Fruit fly (Drosophila melanogaster) whole organism, embryonic: ENCODE results near the gene CG43902.

Source experiments
- ATbp ChIP-seq: fragments of 200-800 bp; sonication (Bioruptor generic); optimal IDR thresholded peaks from 2 replicates; lab custom pipeline; 2017; ENCODE audit warnings: missing biosample characterization, mild to moderate bottlenecking, missing genetic modification characterization, missing genetic modification reagents
- Aef1 ChIP-seq: fragments of 200-800 bp; sonication (Bioruptor generic); IDR thresholded peaks from 3 replicates; pipeline ENCODE4 v1.3.6; 2022; ENCODE audit warnings: missing biosample characterization, missing genetic modification characterization
- Antp ChIP-seq: fragments of 200-800 bp; sonication (Bioruptor generic); optimal IDR thresholded peaks from 3 replicates; lab custom pipeline; 2016; ENCODE audit warnings: missing biosample characterization, missing genetic modification characterization
- Bteb2 ChIP-seq: fragments of 200-800 bp; sonication (Bioruptor generic); optimal IDR thresholded peaks from 2 replicates; lab custom pipeline; 2016; ENCODE audit warnings: missing biosample characterization, missing genetic modification characterization
- CG10147 ChIP-seq: fragments of 200-800 bp; sonication (Bioruptor generic); optimal IDR thresholded peaks from 2 replicates; lab custom pipeline; 2019; ENCODE audit warnings: missing biosample characterization, mild to moderate bottlenecking, missing genetic modification characterization, moderate library complexity
- CG12236 ChIP-seq: fragments of 200-800 bp; sonication (Bioruptor generic); optimal IDR thresholded peaks from 2 replicates; lab custom pipeline; 2016; ENCODE audit warnings: missing biosample characterization, missing genetic modification characterization
- CG14050 ChIP-seq: fragments of 200-800 bp; sonication (Bioruptor generic); IDR thresholded peaks from 3 replicates; pipeline ENCODE4 v1.3.6; 2022; ENCODE audit warnings: missing biosample characterization, missing genetic modification characterization
- CG14860 ChIP-seq: fragments of 200-800 bp; sonication (Bioruptor generic); IDR thresholded peaks from 3 replicates; pipeline ENCODE4 v1.3.6; 2022; ENCODE audit warnings: missing biosample characterization, missing genetic modification characterization; ENCODE audit not compliant: partially characterized antibody
- CG14965 ChIP-seq: fragments of 200-800 bp; sonication (Bioruptor generic); optimal IDR thresholded peaks from 2 replicates; lab custom pipeline; 2016; ENCODE audit warnings: missing biosample characterization, missing genetic modification characterization, borderline replicate concordance
- CG15601 ChIP-seq: fragments of 200-800 bp; sonication (Bioruptor generic); optimal IDR thresholded peaks from 3 replicates; lab custom pipeline; 2019; ENCODE audit warnings: missing biosample characterization, mild to moderate bottlenecking, missing genetic modification characterization, moderate library complexity
- CG16779 ChIP-seq: fragments of 200-800 bp; sonication (Bioruptor generic); IDR thresholded peaks from 2 replicates; pipeline ENCODE4 v1.3.6; 2022; ENCODE audit warnings: missing biosample characterization, missing genetic modification characterization
- CG17361 ChIP-seq: fragments of 200-800 bp; sonication (Bioruptor generic); IDR thresholded peaks from 3 replicates; pipeline ENCODE4 v1.3.6; 2022; ENCODE audit warnings: missing biosample characterization, missing genetic modification characterization
- CG18262 ChIP-seq: fragments of 200-800 bp; optimal IDR thresholded peaks from 3 replicates; lab custom pipeline; 2019; ENCODE audit warnings: missing biosample characterization, mild to moderate bottlenecking, missing genetic modification characterization, moderate library complexity
- Chrac-16 ChIP-seq: fragments of 200-800 bp; sonication (Bioruptor generic); optimal IDR thresholded peaks from 3 replicates; lab custom pipeline; 2016; ENCODE audit warnings: missing biosample characterization, missing genetic modification characterization
- CrebB ChIP-seq: fragments of 200-800 bp; sonication (Bioruptor generic); optimal IDR thresholded peaks from 3 replicates; lab custom pipeline; 2018; ENCODE audit warnings: missing biosample characterization, mild to moderate bottlenecking, missing genetic modification characterization
- D19A ChIP-seq: fragments of 200-800 bp; optimal IDR thresholded peaks from 3 replicates; lab custom pipeline; 2019; ENCODE audit warnings: missing biosample characterization, mild to moderate bottlenecking, missing genetic modification characterization, moderate library complexity
- Deaf1 ChIP-seq: fragments of 200-800 bp; optimal IDR thresholded peaks from 3 replicates; lab custom pipeline; 2019; ENCODE audit warnings: missing biosample characterization, mild to moderate bottlenecking, missing genetic modification characterization, moderate library complexity
- Dp ChIP-seq: fragments of 200-800 bp; sonication (Bioruptor generic); optimal IDR thresholded peaks from 2 replicates; lab custom pipeline; 2018; ENCODE audit warnings: missing biosample characterization, mild to moderate bottlenecking, missing genetic modification characterization, moderate library complexity
- E2f1 ChIP-seq: fragments of 200-800 bp; sonication (Bioruptor generic); IDR thresholded peaks from 2 replicates; pipeline ENCODE4 v1.3.6; 2022; ENCODE audit warnings: missing biosample characterization, missing genetic modification characterization
- Elba2 ChIP-seq: fragments of 200-800 bp; sonication (Bioruptor generic); optimal IDR thresholded peaks from 3 replicates; lab custom pipeline; 2016; ENCODE audit warnings: missing biosample characterization, missing genetic modification characterization
- GATAe ChIP-seq: fragments of 200-800 bp; sonication (Bioruptor generic); conservative IDR thresholded peaks from 2 replicates; pipeline ENCODE4 v1.3.6; 2022; ENCODE audit warnings: missing biosample characterization, missing genetic modification characterization
- HHEX ChIP-seq: fragments of 200-800 bp; sonication (Bioruptor generic); optimal IDR thresholded peaks from 3 replicates; lab custom pipeline; 2017; ENCODE audit warnings: missing biosample characterization, mild to moderate bottlenecking, missing genetic modification characterization, missing genetic modification reagents
- Hey ChIP-seq: fragments of 200-800 bp; sonication (Bioruptor generic); optimal IDR thresholded peaks from 3 replicates; lab custom pipeline; 2018; ENCODE audit warnings: missing biosample characterization, mild to moderate bottlenecking, missing genetic modification characterization
- Hr51 ChIP-seq, 2 experiments: fragments of 200-800 bp; sonication (Bioruptor generic); optimal IDR thresholded peaks; 2 replicates in 1 of 2; 3 replicates in 1 of 2; lab custom pipeline; 2016 to 2018; ENCODE audit warnings: missing biosample characterization in 2 of 2, missing genetic modification characterization in 2 of 2, mild to moderate bottlenecking in 1 of 2, moderate library complexity in 1 of 2
- Med ChIP-seq: fragments of 200-800 bp; sonication (Bioruptor generic); peaks from one replicate; lab custom pipeline; 2016; ENCODE audit warnings: missing biosample characterization, missing genetic modification characterization, mild to moderate bottlenecking, inconsistent platforms, moderate library complexity
- Oaz ChIP-seq: fragments of 200-800 bp; sonication (Bioruptor generic); IDR thresholded peaks from 2 replicates; pipeline ENCODE4 v1.3.6; 2022; ENCODE audit warnings: missing biosample characterization, missing genetic modification characterization
- Optix ChIP-seq: fragments of 200-800 bp; sonication (Bioruptor generic); IDR thresholded peaks from 3 replicates; pipeline ENCODE4 v1.3.6; 2022; ENCODE audit warnings: missing biosample characterization, missing genetic modification characterization
- Rx ChIP-seq: fragments of 200-800 bp; sonication (Bioruptor generic); IDR thresholded peaks from 2 replicates; pipeline ENCODE4 v1.3.6; 2022; ENCODE audit warnings: missing biosample characterization, missing genetic modification characterization
- Spps ChIP-seq: fragments of 200-800 bp; sonication (Bioruptor generic); optimal IDR thresholded peaks from 2 replicates; lab custom pipeline; 2018; ENCODE audit warnings: missing biosample characterization, mild to moderate bottlenecking, missing genetic modification characterization
- Sry-β ChIP-seq: fragments of 200-800 bp; sonication (Bioruptor generic); optimal IDR thresholded peaks from 2 replicates; lab custom pipeline; 2018; ENCODE audit warnings: missing biosample characterization, mild to moderate bottlenecking, missing genetic modification characterization, moderate library complexity
- Xrp1 ChIP-seq: fragments of 200-800 bp; sonication (Bioruptor generic); IDR thresholded peaks from 2 replicates; pipeline ENCODE4 v1.3.6; 2022; ENCODE audit warnings: missing biosample characterization, missing genetic modification characterization
- ato ChIP-seq: fragments of 200-800 bp; sonication (Bioruptor generic); IDR thresholded peaks from 2 replicates; pipeline ENCODE4 v1.3.6; 2022; ENCODE audit warnings: missing biosample characterization, missing genetic modification characterization; ENCODE audit not compliant: partially characterized antibody
- bowl ChIP-seq: fragments of 200-800 bp; sonication (Bioruptor generic); IDR thresholded peaks from 2 replicates; pipeline ENCODE4 v1.3.6; 2022; ENCODE audit warnings: missing biosample characterization, missing genetic modification characterization
- bsh ChIP-seq, 2 experiments: fragments of 200-800 bp; sonication (Bioruptor generic); optimal IDR thresholded peaks; 2 replicates each; lab custom pipeline; 2017 to 2018; ENCODE audit warnings: mild to moderate bottlenecking in 2 of 2, missing biosample characterization in 2 of 2, missing genetic modification characterization in 2 of 2, moderate library complexity in 1 of 2
- btn ChIP-seq: fragments of 200-800 bp; sonication (Bioruptor generic); optimal IDR thresholded peaks from 2 replicates; lab custom pipeline; 2016; ENCODE audit warnings: missing biosample characterization, missing genetic modification characterization
- chinmo ChIP-seq: fragments of 200-800 bp; sonication (Bioruptor generic); IDR thresholded peaks from 4 replicates; pipeline ENCODE4 v1.3.6; 2022; ENCODE audit warnings: missing biosample characterization, missing genetic modification characterization; ENCODE audit not compliant: partially characterized antibody
- disco-r ChIP-seq: fragments of 200-800 bp; sonication (Bioruptor generic); optimal IDR thresholded peaks from 2 replicates; lab custom pipeline; 2016; ENCODE audit warnings: missing biosample characterization, missing genetic modification characterization
- esg ChIP-seq: fragments of 200-800 bp; sonication (Bioruptor generic); conservative IDR thresholded peaks from 2 replicates; pipeline ENCODE4 v1.3.6; 2022; ENCODE audit warnings: missing biosample characterization, missing genetic modification characterization
- ewg ChIP-seq: fragments of 200-800 bp; sonication (Bioruptor generic); optimal IDR thresholded peaks from 3 replicates; lab custom pipeline; 2017; ENCODE audit warnings: mild to moderate bottlenecking, missing biosample characterization, missing genetic modification reagents, missing genetic modification characterization
- fd3F ChIP-seq: fragments of 200-800 bp; sonication (Bioruptor generic); optimal IDR thresholded peaks from 2 replicates; lab custom pipeline; 2018; ENCODE audit warnings: missing biosample characterization, mild to moderate bottlenecking, missing genetic modification characterization, moderate library complexity
- fru ChIP-seq: fragments of >200 bp; optimal IDR thresholded peaks from 2 replicates; lab custom pipeline; 2017
- gem ChIP-seq: fragments of 200-800 bp; sonication (Bioruptor generic); optimal IDR thresholded peaks from 2 replicates; lab custom pipeline; 2019; ENCODE audit warnings: missing biosample characterization, mild to moderate bottlenecking, missing genetic modification characterization, moderate library complexity
- insv ChIP-seq, 2 experiments: fragments of 200-800 bp; sonication (Bioruptor generic); optimal IDR thresholded peaks; 3 replicates each; lab custom pipeline; 2016 to 2018; ENCODE audit warnings: missing biosample characterization in 2 of 2, missing genetic modification characterization in 2 of 2
- nerfin-1 ChIP-seq: fragments of 200-800 bp; sonication (Bioruptor generic); optimal IDR thresholded peaks from 3 replicates; lab custom pipeline; 2019; ENCODE audit warnings: missing biosample characterization, mild to moderate bottlenecking, missing genetic modification characterization, moderate library complexity
- pan ChIP-seq, 4 experiments: fragments of >200 bp in 3 of 4; fragments of 200-800 bp in 1 of 4; sonication (Bioruptor generic) in 1 of 4; optimal IDR thresholded peaks in 3 of 4; IDR thresholded peaks in 1 of 4; 2 replicates each; pipeline versions ENCODE4 v1.3.6 to Lab custom; 2017 to 2022; ENCODE audit warnings: missing biosample characterization in 2 of 4, missing genetic modification characterization in 2 of 4, mixed read lengths in 1 of 4
- slbo ChIP-seq: fragments of 200-800 bp; sonication (Bioruptor generic); IDR thresholded peaks from 2 replicates; pipeline ENCODE4 v1.3.6; 2022; ENCODE audit warnings: missing biosample characterization, missing genetic modification characterization
- so ChIP-seq: fragments of 200-800 bp; sonication (Bioruptor generic); IDR thresholded peaks from 3 replicates; pipeline ENCODE4 v1.3.6; 2022; ENCODE audit warnings: missing biosample characterization, missing genetic modification characterization
- toy ChIP-seq: fragments of 200-800 bp; sonication (Bioruptor generic); IDR thresholded peaks from 2 replicates; pipeline ENCODE4 v1.3.6; 2022; ENCODE audit warnings: missing biosample characterization, missing genetic modification characterization
- unpg ChIP-seq: fragments of 200-800 bp; sonication (Bioruptor generic); optimal IDR thresholded peaks from 3 replicates; lab custom pipeline; 2018; ENCODE audit warnings: missing biosample characterization, mild to moderate bottlenecking, missing genetic modification characterization, moderate library complexity
- zf30C ChIP-seq: fragments of 200-800 bp; sonication (Bioruptor generic); optimal IDR thresholded peaks from 3 replicates; lab custom pipeline; 2018; ENCODE audit warnings: missing biosample characterization, mild to moderate bottlenecking, missing genetic modification characterization

The CG43902 gene

dm6 chrX:10211128-10211914, 53.1 kb downstream of the CG43902 start (continued):
- TF ChIP-seq Med (GFP tag; lab: Kevin White, UChicago) (peak; percentile 81), Sry-β (no peak), Spps (peak; percentile 24), CG12236 (GFP tag; lab: Kevin White, UChicago) (no peak), slbo (GFP tag; lab: Robert Waterston, UW) (peak; percentile 62), Dp (GFP tag; lab: Kevin White, UChicago) (no peak), ATbp (GFP tag; lab: Kevin White, UChicago) (peak; percentile 44), btn (no peak), Chrac-16 (GFP tag; lab: Kevin White, UChicago) (peak; percentile 13), E2f1 (GFP tag; lab: Robert Waterston, UW) (no peak), insv (GFP tag; optimal IDR thresholded peaks at IDR 0.05; lab: Kevin White, UChicago) (no peak), HHEX (GFP tag; lab: Kevin White, UChicago) (peak; percentile 61), Rx (no peak), ato (GFP tag; lab: Robert Waterston, UW) (no peak), pan (optimal IDR thresholded peaks at IDR 0.05; lab: Kevin White, UChicago) (no peak), pan (GFP tag; optimal IDR thresholded peaks at IDR 0.05 in 1 of 2, IDR thresholded peaks at IDR 0.05 in 1 of 2) (no peak), toy (GFP tag; lab: Robert Waterston, UW) (no peak), Antp (GFP tag; lab: Kevin White, UChicago) (no peak), Optix (no peak), chinmo (GFP tag; lab: Robert Waterston, UW) (peak; percentile 69; the same call in 1 of the 4 replicates), fd3F (GFP tag; lab: Kevin White, UChicago) (peak; percentile 63), CG14050 (GFP tag; lab: Robert Waterston, UW) (no peak), fru (no peak), bsh (GFP tag; optimal IDR thresholded peaks at IDR 0.05; lab: Kevin White, UChicago) (peak; percentile 64 to 73), Bteb2 (GFP tag; lab: Kevin White, UChicago) (peak; percentile 20), gem (tag; lab: Kevin White, UChicago) (peak; percentile 87), Deaf1 (peak; percentile 55), GATAe (GFP tag; lab: Robert Waterston, UW) (no peak), unpg (peak; percentile 61), CG17361 (GFP tag; lab: Robert Waterston, UW) (peak; percentile 69)

DNA sequence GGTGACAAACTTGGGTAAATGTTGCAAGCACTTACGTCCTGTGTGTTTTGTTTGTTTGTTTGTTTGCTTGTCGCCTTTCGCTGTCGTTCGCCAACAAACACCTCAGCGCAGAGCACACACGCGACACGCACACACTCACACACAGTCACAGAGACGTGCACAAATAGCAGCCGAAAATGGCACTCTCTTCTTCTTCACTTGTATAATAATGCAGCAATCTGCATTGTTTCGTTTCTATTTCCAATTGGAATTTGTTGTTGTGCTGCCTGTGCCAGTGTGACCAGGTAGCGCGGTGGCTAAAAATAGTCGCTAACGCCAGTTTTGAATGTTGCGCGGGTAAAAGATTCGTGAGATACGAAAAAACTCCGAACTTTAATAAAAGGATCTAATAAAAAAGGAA, 53.9 kb downstream of the CG43902 start, which contains the start of gene Ypel:
TSS of gene Ypel (minus strand) at position 257 of the 400 bp plus-strand sequence.
- TF ChIP-seq Oaz: no peak
- no peak for TF ChIP-seq Hey (tag; lab: Kevin White, UChicago)
- TF ChIP-seq CG14965: no peak
- TF ChIP-seq Hr51 (GFP tag; optimal IDR thresholded peaks at IDR 0.05; lab: Kevin White, UChicago): no peak
- TF ChIP-seq CG14860 (GFP tag; lab: Robert Waterston, UW): no peak
- TF ChIP-seq Elba2 (GFP tag; lab: Kevin White, UChicago): peak; percentile 91
- TF ChIP-seq CG16779 (GFP tag; lab: Robert Waterston, UW): no peak
- no peak for TF ChIP-seq bowl (GFP tag; lab: Robert Waterston, UW)
- no peak for TF ChIP-seq CrebB (tag; lab: Kevin White, UChicago)
- no peak for TF ChIP-seq so (GFP tag; lab: Robert Waterston, UW)
- TF ChIP-seq ewg (GFP tag; lab: Kevin White, UChicago): no peak
- no peak for TF ChIP-seq zf30C (GFP tag; lab: Kevin White, UChicago)
- peak; percentile 34; the same call in 1 of the 3 replicates for TF ChIP-seq Aef1 (GFP tag; lab: Robert Waterston, UW)
- TF ChIP-seq Xrp1 (GFP tag; lab: Robert Waterston, UW): no peak
- TF ChIP-seq disco-r (GFP tag; lab: Kevin White, UChicago): no peak
- no peak for TF ChIP-seq CG10147
- no peak for TF ChIP-seq CG18262
- peak; percentile 30 for TF ChIP-seq nerfin-1 (tag; lab: Kevin White, UChicago)
- no peak for TF ChIP-seq D19A (tag; lab: Kevin White, UChicago)
- TF ChIP-seq CG15601 (tag; lab: Kevin White, UChicago): no peak
- no peak for TF ChIP-seq esg (GFP tag; lab: Robert Waterston, UW)
